Worm (Caenorhabditis elegans) whole organism, L2 larva: Measurements from ENCODE around the gene K11D12.12.

Experiments
- C34F6.9 ChIP-seq: fragments of 150-350 bp; optimal IDR thresholded peaks from 2 replicates; lab custom pipeline; 2014; ENCODE audit warnings: missing biosample characterization, missing genetic modification characterization
- F13H6.1 ChIP-seq: sonication (generic microtip); optimal IDR thresholded peaks from 2 replicates; lab custom pipeline; 2016; ENCODE audit warnings: missing genetic modification characterization, missing compliant biosample characterization
- Y55F3AM.14 ChIP-seq: fragments of 200-800 bp; sonication (Bioruptor generic); optimal IDR thresholded peaks from 2 replicates; lab custom pipeline; 2018; ENCODE audit warnings: mild to moderate bottlenecking, missing genetic modification characterization, missing compliant biosample characterization
- alr-1 ChIP-seq: fragments of 150-350 bp; optimal IDR thresholded peaks from 2 replicates; lab custom pipeline; 2014; ENCODE audit warnings: missing biosample characterization, missing genetic modification characterization
- ama-1 ChIP-seq: fragments of 150-350 bp; optimal IDR thresholded peaks from 2 replicates; lab custom pipeline; 2018; ENCODE audit warnings: inconsistent platforms
- blmp-1 ChIP-seq: sonication (generic microtip); optimal IDR thresholded peaks from 2 replicates; lab custom pipeline; 2017; ENCODE audit warnings: missing genetic modification characterization, mild to moderate bottlenecking, missing compliant biosample characterization, antibody characterized with exemption, moderate library complexity; ENCODE audit not compliant: insufficient read depth
- ceh-82 ChIP-seq: fragments of 150-350 bp; optimal IDR thresholded peaks from 2 replicates; lab custom pipeline; 2014; ENCODE audit warnings: missing biosample characterization, missing genetic modification characterization
- crh-2 ChIP-seq: sonication (generic microtip); optimal IDR thresholded peaks from 2 replicates; lab custom pipeline; 2017; ENCODE audit warnings: missing biosample characterization, missing genetic modification characterization
- dmd-4 ChIP-seq: sonication (generic microtip); optimal IDR thresholded peaks from 2 replicates; lab custom pipeline; 2017; ENCODE audit warnings: missing biosample characterization, missing genetic modification characterization
- fos-1 ChIP-seq: fragments of 150-350 bp; optimal IDR thresholded peaks from 2 replicates; lab custom pipeline; 2014; ENCODE audit warnings: missing biosample characterization, missing genetic modification characterization
- gmeb-1 ChIP-seq: fragments of 150-350 bp; optimal IDR thresholded peaks from 2 replicates; lab custom pipeline; 2014; ENCODE audit warnings: missing biosample characterization, missing genetic modification characterization
- lin-11 ChIP-seq: fragments of 150-350 bp; sonication (generic microtip); optimal IDR thresholded peaks from 2 replicates; lab custom pipeline; 2014; ENCODE audit warnings: missing biosample characterization, missing genetic modification characterization, inconsistent platforms, mixed read lengths
- lin-13 ChIP-seq: fragments of 150-350 bp; optimal IDR thresholded peaks from 2 replicates; lab custom pipeline; 2014; ENCODE audit warnings: missing biosample characterization, missing genetic modification reagents, missing genetic modification characterization
- lin-39 ChIP-seq: fragments of 150-350 bp; optimal IDR thresholded peaks from 2 replicates; lab custom pipeline; 2014; ENCODE audit warnings: missing biosample characterization, missing genetic modification reagents, missing genetic modification characterization
- lsy-2 ChIP-seq, 2 experiments: fragments of 150-350 bp in 1 of 2; sonication (generic microtip) in 1 of 2; optimal IDR thresholded peaks; 2 replicates each; lab custom pipeline; 2014 to 2017; ENCODE audit warnings: missing biosample characterization in 2 of 2, missing genetic modification characterization in 2 of 2
- mbf-1 ChIP-seq: sonication (generic microtip); optimal IDR thresholded peaks from 2 replicates; lab custom pipeline; 2017; ENCODE audit warnings: missing biosample characterization, missing genetic modification characterization
- mdl-1 ChIP-seq, 2 experiments: fragments of 150-350 bp in 1 of 2; sonication (generic microtip) in 1 of 2; optimal IDR thresholded peaks; 2 replicates each; lab custom pipeline; 2017; ENCODE audit warnings: missing biosample characterization in 2 of 2, missing genetic modification characterization in 2 of 2
- nhr-10 ChIP-seq: sonication (generic microtip); optimal IDR thresholded peaks from 2 replicates; lab custom pipeline; 2017; ENCODE audit warnings: missing biosample characterization, missing genetic modification characterization
- nhr-12 ChIP-seq: fragments of 150-350 bp; optimal IDR thresholded peaks from 2 replicates; lab custom pipeline; 2014; ENCODE audit warnings: missing biosample characterization, missing genetic modification characterization
- nhr-129 ChIP-seq: fragments of 150-350 bp; optimal IDR thresholded peaks from 2 replicates; lab custom pipeline; 2014; ENCODE audit warnings: missing biosample characterization, missing genetic modification characterization
- nhr-21 ChIP-seq: fragments of 150-350 bp; optimal IDR thresholded peaks from 2 replicates; lab custom pipeline; 2014; ENCODE audit warnings: missing biosample characterization, missing genetic modification characterization
- nhr-23 ChIP-seq: fragments of 150-350 bp; optimal IDR thresholded peaks from 2 replicates; lab custom pipeline; 2014; ENCODE audit warnings: missing biosample characterization, missing genetic modification reagents, missing genetic modification characterization
- nhr-237 ChIP-seq: fragments of 150-350 bp; optimal IDR thresholded peaks from 2 replicates; lab custom pipeline; 2014; ENCODE audit warnings: missing biosample characterization, missing genetic modification characterization
- nhr-25 ChIP-seq: fragments of 150-350 bp; sonication (generic microtip); optimal IDR thresholded peaks from 3 replicates; lab custom pipeline; 2014; ENCODE audit warnings: missing biosample characterization, missing genetic modification characterization
- nhr-6 ChIP-seq: fragments of 150-350 bp; optimal IDR thresholded peaks from 2 replicates; lab custom pipeline; 2014; ENCODE audit warnings: missing biosample characterization, missing genetic modification characterization
- sem-4 ChIP-seq: fragments of 150-350 bp; optimal IDR thresholded peaks from 2 replicates; lab custom pipeline; 2014; ENCODE audit warnings: missing biosample characterization, missing genetic modification reagents, missing genetic modification characterization
- skn-1 ChIP-seq: sonication (generic microtip); optimal IDR thresholded peaks from 2 replicates; lab custom pipeline; 2017; ENCODE audit warnings: missing biosample characterization, missing genetic modification characterization
- sma-9 ChIP-seq, 2 experiments: fragments of 150-350 bp in 1 of 2; sonication (generic microtip) in 1 of 2; optimal IDR thresholded peaks; 2 replicates each; lab custom pipeline; 2014 to 2016; ENCODE audit warnings: missing genetic modification characterization in 2 of 2, mild to moderate bottlenecking in 1 of 2, missing biosample characterization in 1 of 2, missing compliant biosample characterization in 1 of 2, missing genetic modification reagents in 1 of 2, moderate library complexity in 1 of 2
- unc-39 ChIP-seq: fragments of 150-350 bp; optimal IDR thresholded peaks from 2 replicates; lab custom pipeline; 2014; ENCODE audit warnings: missing biosample characterization, missing genetic modification characterization
- unc-55 ChIP-seq: fragments of 150-350 bp; sonication (generic microtip); optimal IDR thresholded peaks from 3 replicates; lab custom pipeline; 2014; ENCODE audit warnings: missing biosample characterization, missing genetic modification reagents, missing genetic modification characterization
- unc-62 ChIP-seq: fragments of 150-350 bp; optimal IDR thresholded peaks from 2 replicates; lab custom pipeline; 2014; ENCODE audit warnings: missing biosample characterization, missing genetic modification reagents, missing genetic modification characterization
- zag-1 ChIP-seq: fragments of 150-350 bp; optimal IDR thresholded peaks from 2 replicates; lab custom pipeline; 2014; ENCODE audit warnings: missing biosample characterization, missing genetic modification characterization
- ztf-1 ChIP-seq: fragments of 200-800 bp; sonication (Bioruptor generic); conservative IDR thresholded peaks from 2 replicates; pipeline ENCODE4 v1.3.6; 2022; ENCODE audit warnings: missing genetic modification characterization, missing compliant biosample characterization

Gene K11D12.12

DNA sequence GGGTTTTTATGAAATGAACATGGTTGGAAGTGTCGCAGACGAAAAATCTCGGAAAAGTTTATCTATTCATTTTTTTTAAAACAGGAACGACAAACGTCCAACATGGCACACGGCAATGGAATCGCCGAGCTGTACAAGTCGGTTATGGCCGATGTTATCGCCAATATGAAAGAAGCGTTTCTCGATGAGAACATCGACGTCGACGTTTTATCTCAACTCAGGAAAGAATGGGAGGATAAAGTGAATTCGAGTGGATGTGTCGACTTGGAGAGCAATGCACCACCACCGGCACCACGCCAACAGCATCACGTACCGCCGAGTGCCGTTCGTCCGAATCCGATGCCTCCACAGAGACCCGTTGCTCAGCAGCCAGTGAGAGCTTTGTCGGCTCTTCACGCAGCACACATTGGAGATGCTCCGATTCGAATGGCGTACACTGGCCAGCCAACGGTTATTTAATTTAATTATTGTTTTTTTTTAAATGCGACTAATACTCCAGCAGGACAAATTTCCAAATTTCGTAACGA is 1.9 kb upstream of the K11D12.12 start:
- TF ChIP-seq sma-9 (GFP tag; optimal IDR thresholded peaks at IDR 0.05; lab: Kevin White, UChicago) (peak; percentile 3), sma-9 (tag; optimal IDR thresholded peaks at IDR 0.05; lab: Kevin White, UChicago) (no peak), nhr-23 (tag; lab: Kevin White, UChicago) (no peak)

DNA sequence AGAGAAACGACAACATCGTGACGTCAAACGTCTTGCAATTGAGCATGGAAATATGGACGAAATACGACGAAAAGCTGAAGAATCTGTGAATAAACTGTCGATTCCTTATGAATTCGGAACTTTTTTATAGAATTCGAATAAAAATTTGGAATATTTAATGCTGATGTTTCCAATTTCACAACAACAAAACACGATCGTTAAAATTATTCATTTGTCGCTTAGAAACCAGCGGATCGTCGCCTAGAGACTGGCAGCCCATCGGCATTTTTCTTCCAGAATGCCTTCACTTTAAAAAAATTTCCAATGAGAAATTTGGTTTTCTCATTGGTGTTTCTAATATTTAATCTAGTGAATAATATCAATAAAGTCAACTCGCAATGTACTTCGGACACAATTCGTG is 1.3 kb downstream of the K11D12.12 start, which contains the start of gene cwp-4:
Gene cwp-4 (plus strand): TSS at position 301 of the 400 bp plus-strand sequence.
- no peak for TF ChIP-seq alr-1 (tag; lab: Kevin White, UChicago)
- TF ChIP-seq sem-4 (tag; lab: Kevin White, UChicago): no peak
- no peak for TF ChIP-seq lin-11 (tag; lab: Kevin White, UChicago)
- no peak for TF ChIP-seq unc-55 (GFP tag; lab: Kevin White, UChicago)
- no peak for TF ChIP-seq dmd-4 (tag; lab: Kevin White, UChicago)
- TF ChIP-seq lsy-2 (tag; optimal IDR thresholded peaks at IDR 0.05; lab: Kevin White, UChicago): no peak
- TF ChIP-seq, all 48 proteins: peak for 0

DNA sequence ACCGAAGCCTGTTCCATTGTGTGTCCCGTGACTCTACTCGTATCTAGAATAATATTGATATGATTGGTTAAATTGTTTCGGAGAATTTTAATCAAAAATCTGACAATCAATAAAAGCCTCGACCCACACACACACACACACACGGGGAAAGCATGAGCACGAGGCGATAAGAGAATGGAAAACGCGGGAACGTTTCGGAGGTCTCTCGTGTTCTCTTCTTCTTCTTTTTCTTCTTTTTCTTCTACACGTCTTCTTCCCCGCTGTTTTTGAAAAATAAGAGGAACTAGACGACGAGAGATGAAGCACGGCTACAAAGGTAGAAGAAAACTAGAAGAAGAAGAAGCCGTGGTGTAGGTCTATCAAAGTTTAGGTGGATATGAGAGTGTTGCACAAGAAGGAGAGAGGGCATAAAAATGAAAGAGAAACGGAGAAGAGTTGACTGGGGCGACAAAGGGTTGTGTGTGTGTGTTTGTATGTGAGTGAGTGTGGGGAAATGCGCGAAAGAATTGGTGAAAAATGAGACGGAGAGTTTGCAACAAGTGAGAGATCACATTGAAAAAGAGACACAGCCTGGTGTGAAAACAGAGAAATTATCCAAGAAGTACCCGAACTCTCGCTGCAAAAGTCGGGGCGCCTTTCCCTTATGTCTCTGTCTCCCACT is 12.8 kb downstream of the K11D12.12 start, which contains the start of gene mlk-1:
Gene mlk-1 (minus strand): TSS at position 51 of the 661 bp plus-strand sequence.
- peak; percentile 46 for TF ChIP-seq nhr-21
- TF ChIP-seq crh-2 (tag; lab: Kevin White, UChicago): peak; percentile 44
- TF ChIP-seq ama-1 (lab: Kevin White, UChicago): peak; percentile 68
- peak; percentile 82 for TF ChIP-seq C34F6.9
- no peak for TF ChIP-seq unc-39
- TF ChIP-seq nhr-25 (tag; lab: Kevin White, UChicago): peak; percentile 70
- peak; percentile 86 for TF ChIP-seq F13H6.1 (tag; lab: Kevin White, UChicago)
- TF ChIP-seq mdl-1 (tag; optimal IDR thresholded peaks at IDR 0.05; lab: Kevin White, UChicago): peak; percentile 4 to 62
- peak; percentile 77 for TF ChIP-seq blmp-1 (tag; lab: Kevin White, UChicago)
- no peak for TF ChIP-seq mbf-1 (tag; lab: Kevin White, UChicago)
- TF ChIP-seq nhr-10 (tag; lab: Kevin White, UChicago): no peak
- no peak for TF ChIP-seq skn-1 (tag; lab: Kevin White, UChicago)
- peak; percentile 88 for TF ChIP-seq unc-55 (GFP tag; lab: Kevin White, UChicago)
- peak; percentile 43 for TF ChIP-seq fos-1 (tag; lab: Kevin White, UChicago)
- TF ChIP-seq Y55F3AM.14: peak; percentile 73
- TF ChIP-seq lin-11 (tag; lab: Kevin White, UChicago): peak; percentile 6
- no peak for TF ChIP-seq nhr-12
- no peak for TF ChIP-seq nhr-237 (tag; lab: Kevin White, UChicago)
- no peak for TF ChIP-seq unc-62 (GFP tag; lab: Kevin White, UChicago)
- no peak for TF ChIP-seq lin-39 (tag; lab: Kevin White, UChicago)
- peak; percentile 20 for TF ChIP-seq lin-13 (GFP tag; lab: Kevin White, UChicago)
- peak; percentile 40 for TF ChIP-seq zag-1
- peak; percentile 81 for TF ChIP-seq nhr-6 (tag; lab: Kevin White, UChicago)
- TF ChIP-seq ceh-82 (tag; lab: Kevin White, UChicago): no peak
- TF ChIP-seq ztf-1 (GFP tag; lab: Robert Waterston, UW): no peak
- TF ChIP-seq nhr-129 (tag; lab: Kevin White, UChicago): peak; percentile 86
- peak; percentile 17 to 71 for TF ChIP-seq lsy-2 (tag; optimal IDR thresholded peaks at IDR 0.05; lab: Kevin White, UChicago)
- peak; percentile 60 for TF ChIP-seq sma-9 (GFP tag; optimal IDR thresholded peaks at IDR 0.05; lab: Kevin White, UChicago)
- TF ChIP-seq sma-9 (tag; optimal IDR thresholded peaks at IDR 0.05; lab: Kevin White, UChicago): no peak
- TF ChIP-seq nhr-23 (tag; lab: Kevin White, UChicago): no peak

ce11 chrV:5067390-5067789 is 15.3 kb downstream of the K11D12.12 start:
- TF ChIP-seq nhr-12 (no peak), fos-1 (tag; lab: Kevin White, UChicago) (peak; percentile 86), gmeb-1 (tag; lab: Kevin White, UChicago) (no peak), crh-2 (tag; lab: Kevin White, UChicago) (peak; percentile 58)
